Fruit fly (Drosophila melanogaster) whole organism, embryonic: ENCODE data around the gene CstF50.
A peak's percentile ranks its signal among the peaks of the same experiment; 100 is the strongest.

Source experiments
- Atf-2 ChIP-seq: fragments of 200-800 bp; sonication (Bioruptor generic); optimal IDR thresholded peaks from 2 replicates; lab custom pipeline; 2016; ENCODE audit warnings: missing biosample characterization, missing genetic modification characterization
- BEAF-32 ChIP-seq: fragments of 200-800 bp; sonication (Bioruptor generic); optimal IDR thresholded peaks from 3 replicates; lab custom pipeline; 2017; ENCODE audit warnings: missing biosample characterization, missing genetic modification characterization, mild to moderate bottlenecking, moderate library complexity, missing genetic modification reagents
- BtbVII ChIP-seq: fragments of 200-800 bp; sonication (Bioruptor generic); optimal IDR thresholded peaks from 3 replicates; lab custom pipeline; 2017; ENCODE audit warnings: missing biosample characterization, mild to moderate bottlenecking, missing genetic modification characterization
- CG10462 ChIP-seq: fragments of 200-800 bp; sonication (Bioruptor generic); optimal IDR thresholded peaks from 2 replicates; lab custom pipeline; 2016; ENCODE audit warnings: missing biosample characterization, missing genetic modification characterization
- CG10543 ChIP-seq: fragments of 200-800 bp; sonication (Bioruptor generic); optimal IDR thresholded peaks from 3 replicates; lab custom pipeline; 2017; ENCODE audit warnings: missing biosample characterization, mild to moderate bottlenecking, missing genetic modification characterization, moderate library complexity
- CG11695 ChIP-seq: fragments of 200-800 bp; sonication (Bioruptor generic); IDR thresholded peaks from 3 replicates; pipeline ENCODE4 v1.3.6; 2022; ENCODE audit warnings: missing biosample characterization, missing genetic modification characterization
- CG12071 ChIP-seq: fragments of 200-800 bp; sonication (Bioruptor generic); optimal IDR thresholded peaks from 3 replicates; lab custom pipeline; 2018; ENCODE audit warnings: missing biosample characterization, mild to moderate bottlenecking, missing genetic modification characterization
- CG12219 ChIP-seq: fragments of 200-800 bp; sonication (Bioruptor generic); optimal IDR thresholded peaks from 3 replicates; lab custom pipeline; 2018; ENCODE audit warnings: missing biosample characterization, mild to moderate bottlenecking, missing genetic modification characterization
- CG13424 ChIP-seq: fragments of 200-800 bp; sonication (Bioruptor generic); optimal IDR thresholded peaks from 2 replicates; lab custom pipeline; 2019; ENCODE audit warnings: missing biosample characterization, mild to moderate bottlenecking, missing genetic modification characterization, moderate library complexity
- CG13624 ChIP-seq: fragments of 200-800 bp; sonication (Bioruptor generic); optimal IDR thresholded peaks from 2 replicates; lab custom pipeline; 2016; ENCODE audit warnings: missing biosample characterization, missing genetic modification characterization
- CG13775 ChIP-seq: fragments of 200-800 bp; sonication (Bioruptor generic); optimal IDR thresholded peaks from 3 replicates; lab custom pipeline; 2017; ENCODE audit warnings: missing biosample characterization, mild to moderate bottlenecking, missing genetic modification characterization
- CG14050 ChIP-seq: fragments of 200-800 bp; sonication (Bioruptor generic); IDR thresholded peaks from 3 replicates; pipeline ENCODE4 v1.3.6; 2022; ENCODE audit warnings: missing biosample characterization, missing genetic modification characterization
- CG15479 ChIP-seq: fragments of 200-800 bp; sonication (Bioruptor generic); optimal IDR thresholded peaks from 3 replicates; lab custom pipeline; 2019; ENCODE audit warnings: missing biosample characterization, mild to moderate bottlenecking, missing genetic modification characterization, moderate library complexity
- CG17186 ChIP-seq: fragments of 200-800 bp; sonication (Bioruptor generic); optimal IDR thresholded peaks from 3 replicates; lab custom pipeline; 2017; ENCODE audit warnings: missing biosample characterization, missing genetic modification reagents, missing genetic modification characterization
- CG17361 ChIP-seq: fragments of 200-800 bp; sonication (Bioruptor generic); IDR thresholded peaks from 3 replicates; pipeline ENCODE4 v1.3.6; 2022; ENCODE audit warnings: missing biosample characterization, missing genetic modification characterization
- CG18262 ChIP-seq: fragments of 200-800 bp; optimal IDR thresholded peaks from 3 replicates; lab custom pipeline; 2019; ENCODE audit warnings: missing biosample characterization, mild to moderate bottlenecking, missing genetic modification characterization, moderate library complexity
- CG18764 ChIP-seq: fragments of 200-800 bp; sonication (Bioruptor generic); optimal IDR thresholded peaks from 3 replicates; lab custom pipeline; 2016; ENCODE audit warnings: missing biosample characterization, missing genetic modification characterization
- CG34422 ChIP-seq: fragments of 200-800 bp; sonication (Bioruptor generic); IDR thresholded peaks from 3 replicates; pipeline ENCODE4 v1.3.6; 2022; ENCODE audit warnings: missing biosample characterization, missing genetic modification characterization
- CG4360 ChIP-seq: fragments of 200-800 bp; sonication (Bioruptor generic); IDR thresholded peaks from 2 replicates; pipeline ENCODE4 v1.3.6; 2022; ENCODE audit warnings: missing biosample characterization, missing genetic modification characterization
- CG6272 ChIP-seq: fragments of 200-800 bp; sonication (Bioruptor generic); IDR thresholded peaks from 2 replicates; pipeline ENCODE4 v1.3.6; 2022; ENCODE audit warnings: missing biosample characterization, missing genetic modification characterization
- CG6854 ChIP-seq: fragments of 200-800 bp; sonication (Bioruptor generic); optimal IDR thresholded peaks from 3 replicates; lab custom pipeline; 2017; ENCODE audit warnings: missing biosample characterization, mild to moderate bottlenecking, missing genetic modification characterization
- CG7372 ChIP-seq: fragments of 200-800 bp; sonication (Bioruptor generic); IDR thresholded peaks from 2 replicates; pipeline ENCODE4 v1.3.6; 2022; ENCODE audit warnings: missing biosample characterization, missing genetic modification characterization
- CHES-1-like ChIP-seq: fragments of 200-800 bp; sonication (Bioruptor generic); optimal IDR thresholded peaks from 2 replicates; lab custom pipeline; 2016; ENCODE audit warnings: missing biosample characterization, missing genetic modification characterization
- CrebB ChIP-seq: fragments of 200-800 bp; sonication (Bioruptor generic); optimal IDR thresholded peaks from 3 replicates; lab custom pipeline; 2018; ENCODE audit warnings: missing biosample characterization, mild to moderate bottlenecking, missing genetic modification characterization
- H2.0 ChIP-seq: fragments of 200-800 bp; sonication (Bioruptor generic); IDR thresholded peaks from 2 replicates; pipeline ENCODE4 v1.3.6; 2022; ENCODE audit warnings: missing biosample characterization, missing genetic modification characterization
- Kr ChIP-seq: fragments of 200-800 bp; sonication (Bioruptor generic); optimal IDR thresholded peaks from 2 replicates; lab custom pipeline; 2017; ENCODE audit warnings: missing biosample characterization, mild to moderate bottlenecking, missing genetic modification characterization
- Mrtf ChIP-seq: fragments of 200-800 bp; sonication (Bioruptor generic); IDR thresholded peaks from 3 replicates; pipeline ENCODE4 v1.3.6; 2022; ENCODE audit warnings: missing biosample characterization, missing genetic modification characterization
- NK7.1 ChIP-seq: fragments of 200-800 bp; sonication (Bioruptor generic); optimal IDR thresholded peaks from 3 replicates; lab custom pipeline; 2016; ENCODE audit warnings: missing biosample characterization, missing genetic modification characterization
- Spps ChIP-seq: fragments of 200-800 bp; sonication (Bioruptor generic); optimal IDR thresholded peaks from 2 replicates; lab custom pipeline; 2018; ENCODE audit warnings: missing biosample characterization, mild to moderate bottlenecking, missing genetic modification characterization
- Sry-δ ChIP-seq: fragments of 200-800 bp; sonication (Bioruptor generic); optimal IDR thresholded peaks from 2 replicates; lab custom pipeline; 2016; ENCODE audit warnings: missing biosample characterization, missing genetic modification characterization
- Vsx1 ChIP-seq: fragments of 200-800 bp; sonication (Bioruptor generic); optimal IDR thresholded peaks from 2 replicates; lab custom pipeline; 2017; ENCODE audit warnings: missing biosample characterization, mild to moderate bottlenecking, missing genetic modification characterization, missing genetic modification reagents
- Xbp1 ChIP-seq: fragments of 200-800 bp; sonication (Bioruptor generic); optimal IDR thresholded peaks from 3 replicates; lab custom pipeline; 2016; ENCODE audit warnings: missing biosample characterization, mild to moderate bottlenecking, missing genetic modification characterization
- bowl ChIP-seq: fragments of 200-800 bp; sonication (Bioruptor generic); IDR thresholded peaks from 2 replicates; pipeline ENCODE4 v1.3.6; 2022; ENCODE audit warnings: missing biosample characterization, missing genetic modification characterization
- ewg ChIP-seq: fragments of 200-800 bp; sonication (Bioruptor generic); optimal IDR thresholded peaks from 3 replicates; lab custom pipeline; 2017; ENCODE audit warnings: mild to moderate bottlenecking, missing biosample characterization, missing genetic modification reagents, missing genetic modification characterization
- fu2 ChIP-seq: fragments of 200-800 bp; sonication (Bioruptor generic); optimal IDR thresholded peaks from 2 replicates; lab custom pipeline; 2016; ENCODE audit warnings: missing biosample characterization, missing genetic modification characterization
- gt ChIP-seq: fragments of 200-800 bp; sonication (Bioruptor generic); IDR thresholded peaks from 2 replicates; pipeline ENCODE4 v1.3.6; 2022; ENCODE audit warnings: missing biosample characterization, missing genetic modification characterization
- insv ChIP-seq, 2 experiments: fragments of 200-800 bp; sonication (Bioruptor generic); optimal IDR thresholded peaks; 3 replicates each; lab custom pipeline; 2016 to 2018; ENCODE audit warnings: missing biosample characterization in 2 of 2, missing genetic modification characterization in 2 of 2
- lola ChIP-seq, 3 experiments: fragments of >200 bp in 2 of 3; fragments of 200-800 bp in 1 of 3; sonication (Bioruptor generic) in 1 of 3; optimal IDR thresholded peaks; 2 replicates each; lab custom pipeline; 2017 to 2019; ENCODE audit warnings: missing biosample characterization in 3 of 3, missing genetic modification characterization in 3 of 3, mild to moderate bottlenecking in 1 of 3, moderate library complexity in 1 of 3
- peb ChIP-seq: fragments of 200-800 bp; sonication (Bioruptor generic); IDR thresholded peaks from 2 replicates; pipeline ENCODE4 v1.3.6; 2022; ENCODE audit warnings: missing biosample characterization, missing genetic modification characterization
- pfk ChIP-seq: fragments of 200-800 bp; sonication (Bioruptor generic); optimal IDR thresholded peaks from 2 replicates; lab custom pipeline; 2018; ENCODE audit warnings: missing biosample characterization, mild to moderate bottlenecking, missing genetic modification characterization, moderate library complexity
- prd ChIP-seq, 3 experiments: fragments of >200 bp in 2 of 3; fragments of 200-800 bp in 1 of 3; sonication (Bioruptor generic) in 1 of 3; optimal IDR thresholded peaks in 2 of 3; IDR thresholded peaks in 1 of 3; 2 replicates in 2 of 3; 3 replicates in 1 of 3; pipeline versions ENCODE4 v1.3.6 to Lab custom; 2017 to 2022; ENCODE audit warnings: missing biosample characterization in 1 of 3, missing genetic modification characterization in 1 of 3
- sens ChIP-seq: fragments of 200-800 bp; sonication (Bioruptor generic); peaks from one replicate; lab custom pipeline; 2016; ENCODE audit warnings: missing biosample characterization, missing genetic modification characterization
- sr ChIP-seq: fragments of 200-800 bp; sonication (Bioruptor generic); IDR thresholded peaks from 3 replicates; pipeline ENCODE4 v1.3.6; 2022; ENCODE audit warnings: missing biosample characterization, missing genetic modification characterization
- stwl ChIP-seq: fragments of 200-800 bp; sonication (Bioruptor generic); optimal IDR thresholded peaks from 3 replicates; lab custom pipeline; 2018; ENCODE audit warnings: missing biosample characterization, mild to moderate bottlenecking, missing genetic modification characterization, moderate library complexity
- tin ChIP-seq: fragments of 200-800 bp; sonication (Bioruptor generic); optimal IDR thresholded peaks from 3 replicates; lab custom pipeline; 2016; ENCODE audit warnings: missing biosample characterization, missing genetic modification characterization
- tll ChIP-seq, 2 experiments: fragments of 200-800 bp in 1 of 2; fragments of >200 bp in 1 of 2; sonication (Bioruptor generic) in 1 of 2; optimal IDR thresholded peaks; 2 replicates each; lab custom pipeline; 2017 to 2019; ENCODE audit warnings: missing biosample characterization in 2 of 2, missing genetic modification characterization in 2 of 2, mild to moderate bottlenecking in 1 of 2, moderate library complexity in 1 of 2
- vfl ChIP-seq: fragments of 200-800 bp; sonication (Bioruptor generic); optimal IDR thresholded peaks from 2 replicates; lab custom pipeline; 2016; ENCODE audit warnings: missing biosample characterization, missing genetic modification characterization
- yki ChIP-seq: fragments of >200 bp; optimal IDR thresholded peaks from 3 replicates; lab custom pipeline; 2018
- z ChIP-seq: fragments of 200-800 bp; sonication (Bioruptor generic); IDR thresholded peaks from 3 replicates; pipeline ENCODE4 v1.3.6; 2022; ENCODE audit warnings: missing biosample characterization, missing genetic modification characterization

The CstF50 gene

DNA sequence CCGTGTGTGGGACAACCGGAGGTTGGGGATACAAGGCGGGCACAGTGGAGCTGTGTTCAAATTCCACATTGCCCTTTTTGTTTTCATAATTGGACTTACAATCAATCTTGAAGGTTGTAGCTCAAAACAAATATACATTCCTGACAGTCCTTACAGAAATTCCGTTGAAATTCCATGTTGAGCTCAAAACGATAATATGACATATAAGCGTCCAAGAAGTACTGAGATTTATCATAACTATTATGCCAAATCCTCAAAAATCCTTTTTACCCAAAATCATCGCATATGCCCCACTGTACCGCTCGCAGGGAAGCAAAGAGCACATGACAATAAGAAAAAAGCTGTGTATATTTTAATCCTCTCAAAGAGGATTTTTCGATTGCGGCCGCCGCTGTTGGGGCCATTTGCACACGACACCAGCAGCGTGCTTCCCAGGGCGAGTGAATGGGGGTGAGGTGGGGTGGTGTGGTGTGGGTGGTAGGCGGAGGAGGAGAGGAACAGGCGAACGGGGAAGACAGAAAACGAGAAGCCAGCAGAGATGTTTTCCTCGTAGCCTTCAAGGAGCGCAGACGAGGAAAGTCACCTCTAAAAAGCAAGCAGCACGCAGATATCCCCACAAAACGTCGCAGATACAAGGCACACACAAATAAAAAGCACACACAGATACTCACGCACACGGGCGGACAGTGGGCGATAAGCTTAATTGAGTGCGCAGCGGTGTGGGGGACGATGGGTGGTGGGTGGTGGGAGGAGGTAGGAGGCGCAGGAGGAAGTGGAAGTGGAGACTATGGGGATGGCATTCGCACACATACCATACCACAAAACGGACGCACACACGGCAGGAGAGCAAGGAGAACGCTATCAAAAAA lies 19.2 kb downstream of the CstF50 start (continued):
- no peak for TF ChIP-seq lola (GFP tag; optimal IDR thresholded peaks at IDR 0.05; lab: Kevin White, UChicago)
- no peak for TF ChIP-seq CG17186 (GFP tag; lab: Kevin White, UChicago)
- peak; percentile 33 for TF ChIP-seq CG10462 (GFP tag; lab: Kevin White, UChicago)
- peak; percentile 9 for TF ChIP-seq Sry-δ (GFP tag; lab: Kevin White, UChicago)
- TF ChIP-seq sr = peak; percentile 45; the same call in 1 of the 3 replicates
- peak; percentile 73 for TF ChIP-seq CG13424
- no peak for TF ChIP-seq tll (GFP tag; optimal IDR thresholded peaks at IDR 0.05; lab: Kevin White, UChicago)
- TF ChIP-seq stwl (tag; lab: Kevin White, UChicago) = no peak
- no peak; the same call in 2 of the 3 replicates for TF ChIP-seq Mrtf
- peak; percentile 58 for TF ChIP-seq CG18262 (tag; lab: Kevin White, UChicago)
- no peak for TF ChIP-seq BEAF-32 (GFP tag; lab: Kevin White, UChicago)
- TF ChIP-seq bowl (GFP tag; lab: Robert Waterston, UW) = no peak
- TF ChIP-seq CG13624 = peak; percentile 76
- 0 out of 3 replicates have a peak, but pooled peaks have one; percentile 41 for TF ChIP-seq CG34422 (GFP tag; lab: Robert Waterston, UW)
- no peak for TF ChIP-seq gt (GFP tag; lab: Robert Waterston, UW)
- TF ChIP-seq CHES-1-like (GFP tag; lab: Kevin White, UChicago) = peak; percentile 36
- TF ChIP-seq Kr = no peak
- no peak for TF ChIP-seq pfk
- TF ChIP-seq Xbp1 (GFP tag; lab: Kevin White, UChicago) = peak; percentile 59
- no peak for TF ChIP-seq CG15479
- peak; percentile 30 for TF ChIP-seq CG6854 (GFP tag; lab: Kevin White, UChicago)
- peak; percentile 50 for TF ChIP-seq CG12219 (GFP tag; lab: Kevin White, UChicago)
- peak; percentile 85 for TF ChIP-seq sens (GFP tag; lab: Kevin White, UChicago)
- TF ChIP-seq CG14050 (GFP tag; lab: Robert Waterston, UW) = peak; percentile 52; the same call in 1 of the 3 replicates
- no peak for TF ChIP-seq Vsx1 (GFP tag; lab: Kevin White, UChicago)
- peak; percentile 43 for TF ChIP-seq CG18764 (GFP tag; lab: Kevin White, UChicago)
- TF ChIP-seq CG4360 = no peak
- no peak for TF ChIP-seq CG6272 (GFP tag; lab: Robert Waterston, UW)
- TF ChIP-seq fu2 (GFP tag; lab: Kevin White, UChicago) = peak; percentile 55
- TF ChIP-seq NK7.1 = peak; percentile 45
- no peak for TF ChIP-seq insv (GFP tag; optimal IDR thresholded peaks at IDR 0.05; lab: Kevin White, UChicago)
- no peak for TF ChIP-seq yki
- no peak for TF ChIP-seq peb (GFP tag; lab: Robert Waterston, UW)
- peak; percentile 77 for TF ChIP-seq CG17361 (GFP tag; lab: Robert Waterston, UW)
- peak; percentile 39 for TF ChIP-seq ewg
- TF ChIP-seq vfl (GFP tag; lab: Kevin White, UChicago) = peak; percentile 34
- TF ChIP-seq CG13775 (GFP tag; lab: Kevin White, UChicago) = peak; percentile 51
- peak; percentile 67 for TF ChIP-seq Atf-2 (GFP tag; lab: Kevin White, UChicago)
- peak; percentile 47 for TF ChIP-seq CG12071 (GFP tag; lab: Kevin White, UChicago)
- TF ChIP-seq Spps (tag; lab: Kevin White, UChicago) = no peak
- TF ChIP-seq BtbVII = peak; percentile 54
- no peak for TF ChIP-seq CrebB
- peak; percentile 26 for TF ChIP-seq CG10543 (GFP tag; lab: Kevin White, UChicago)
- peak; percentile 12 for TF ChIP-seq tin (GFP tag; lab: Kevin White, UChicago)
- TF ChIP-seq CG7372 (GFP tag; lab: Robert Waterston, UW) = no peak; the same call in 1 of the 2 replicates
- TF ChIP-seq CG11695 (GFP tag; lab: Robert Waterston, UW) = peak; percentile 74
- TF ChIP-seq H2.0 (GFP tag; lab: Robert Waterston, UW) = peak; percentile 46
- TF ChIP-seq prd (optimal IDR thresholded peaks at IDR 0.05; lab: Kevin White, UChicago) = no peak
- TF ChIP-seq prd (GFP tag; IDR thresholded peaks at IDR 0.05; lab: Robert Waterston, UW) = peak; percentile 74
- TF ChIP-seq z (GFP tag; lab: Robert Waterston, UW) = no peak
